Worm (Caenorhabditis elegans): ENCODE measurements around the gene swt-4.

DNA sequence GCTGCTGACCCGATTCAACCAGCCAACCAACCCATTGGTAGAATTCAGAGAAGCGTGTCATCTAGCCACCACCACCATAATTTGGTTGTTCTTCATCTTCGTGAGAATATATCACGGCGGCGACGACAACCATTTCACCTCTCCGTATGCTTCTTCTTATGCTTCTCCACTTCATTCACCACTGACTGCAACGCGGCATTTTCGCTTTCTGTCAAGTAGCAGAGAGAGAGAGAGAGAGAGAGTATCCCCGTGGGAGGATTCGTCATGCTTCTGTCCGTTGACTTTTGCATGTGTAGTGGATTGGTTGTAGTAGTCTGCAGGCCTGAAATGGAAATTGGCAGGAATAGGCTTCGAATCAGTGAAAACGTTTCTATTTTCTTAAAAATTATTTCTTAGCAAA, 43.0 kb upstream of the swt-4 start:
- TF ChIP-seq tra-4 (tag; optimal IDR thresholded peaks at IDR 0.05) (no peak), flt-1 (GFP tag; IDR thresholded peaks at IDR 0.05) (no peak), ceh-13 (GFP tag; optimal IDR thresholded peaks at IDR 0.05) (no peak), tbx-11 (GFP tag; IDR thresholded peaks at IDR 0.05) (no peak), ceh-36 (tag; optimal IDR thresholded peaks at IDR 0.05) (no peak)

Data from whole organism, early embryonic.